Worm (Caenorhabditis elegans) whole organism, young adult: ENCODE data around the gene F35E12.6.

Source experiments
- F10E7.11 ChIP-seq: sonication (generic microtip); optimal IDR thresholded peaks from 2 replicates; lab custom pipeline; 2017; ENCODE audit warnings: mild to moderate bottlenecking, missing genetic modification characterization, moderate library complexity, missing compliant biosample characterization
- F22D6.2 ChIP-seq: sonication (generic microtip); optimal IDR thresholded peaks from 2 replicates; lab custom pipeline; 2016; ENCODE audit warnings: mild to moderate bottlenecking, missing genetic modification characterization, missing compliant biosample characterization
- F33H1.4 ChIP-seq: fragments of 200-800 bp; sonication (Bioruptor generic); IDR thresholded peaks from 2 replicates; pipeline ENCODE4 v1.3.6; 2022; ENCODE audit warnings: missing genetic modification reagents, missing genetic modification characterization, missing compliant biosample characterization
- F39B2.1 ChIP-seq: fragments of 200-800 bp; sonication (Bioruptor generic); IDR thresholded peaks from 2 replicates; pipeline ENCODE4 v1.3.6; 2022; ENCODE audit warnings: missing genetic modification reagents, missing genetic modification characterization, missing compliant biosample characterization
- Y53F4B.3 ChIP-seq: fragments of 200-800 bp; sonication (Bioruptor generic); IDR thresholded peaks from 2 replicates; pipeline ENCODE4 v1.3.6; 2022; ENCODE audit warnings: missing genetic modification reagents, missing genetic modification characterization, missing compliant biosample characterization
- Y53G8AR.9 ChIP-seq: fragments of 200-800 bp; sonication (Bioruptor generic); conservative IDR thresholded peaks from 2 replicates; pipeline ENCODE4 v1.3.6; 2022; ENCODE audit warnings: missing genetic modification reagents, missing genetic modification characterization, missing compliant biosample characterization
- Y79H2A.3 ChIP-seq: fragments of 200-800 bp; sonication (Bioruptor generic); conservative IDR thresholded peaks from 2 replicates; pipeline ENCODE4 v1.3.6; 2022; ENCODE audit warnings: missing genetic modification reagents, missing genetic modification characterization, missing compliant biosample characterization
- ZK185.1 ChIP-seq: sonication (generic microtip); optimal IDR thresholded peaks from 2 replicates; lab custom pipeline; 2016; ENCODE audit warnings: mild to moderate bottlenecking, missing genetic modification characterization, missing compliant biosample characterization; ENCODE audit not compliant: poor library complexity, severe bottlenecking
- athp-1 ChIP-seq: sonication (generic microtip); optimal IDR thresholded peaks from 2 replicates; lab custom pipeline; 2017; ENCODE audit warnings: mild to moderate bottlenecking, missing genetic modification characterization, missing compliant biosample characterization
- attf-3 ChIP-seq: fragments of 200-800 bp; sonication (Bioruptor generic); conservative IDR thresholded peaks from 2 replicates; pipeline ENCODE4 v1.3.6; 2022; ENCODE audit warnings: missing genetic modification reagents, missing genetic modification characterization, missing compliant biosample characterization
- attf-5 ChIP-seq: fragments of 200-800 bp; sonication (Bioruptor generic); optimal IDR thresholded peaks from 2 replicates; lab custom pipeline; 2018; ENCODE audit warnings: mild to moderate bottlenecking, missing genetic modification characterization, missing compliant biosample characterization
- attf-6 ChIP-seq: fragments of 200-800 bp; sonication (Bioruptor generic); IDR thresholded peaks from 2 replicates; pipeline ENCODE4 v1.3.6; 2022; ENCODE audit warnings: missing genetic modification reagents, missing genetic modification characterization, missing compliant biosample characterization
- cebp-1 ChIP-seq, 2 experiments: fragments of 200-800 bp in 1 of 2; sonication (Bioruptor generic) in 1 of 2; sonication (generic microtip) in 1 of 2; IDR thresholded peaks in 1 of 2; optimal IDR thresholded peaks in 1 of 2; 2 replicates each; pipeline versions ENCODE4 v1.3.6 to Lab custom; 2017 to 2022; ENCODE audit warnings: missing compliant biosample characterization in 2 of 2, missing genetic modification characterization in 2 of 2, mild to moderate bottlenecking in 1 of 2, missing genetic modification reagents in 1 of 2, moderate library complexity in 1 of 2
- ceh-27 ChIP-seq: fragments of 200-800 bp; sonication (Bioruptor generic); optimal IDR thresholded peaks from 2 replicates; lab custom pipeline; 2018; ENCODE audit warnings: mild to moderate bottlenecking, missing genetic modification characterization, moderate library complexity, missing compliant biosample characterization
- ceh-91 ChIP-seq: fragments of 200-800 bp; sonication (Bioruptor generic); IDR thresholded peaks from 2 replicates; pipeline ENCODE4 v1.3.6; 2022; ENCODE audit warnings: missing genetic modification reagents, missing genetic modification characterization, missing compliant biosample characterization
- chd-7 ChIP-seq: sonication (generic microtip); optimal IDR thresholded peaks from 2 replicates; lab custom pipeline; 2016; ENCODE audit warnings: mild to moderate bottlenecking, missing genetic modification characterization, moderate library complexity, missing compliant biosample characterization
- dox-1 ChIP-seq: fragments of 200-800 bp; sonication (Bioruptor generic); IDR thresholded peaks from 2 replicates; pipeline ENCODE4 v1.3.6; 2022; ENCODE audit warnings: missing genetic modification reagents, missing genetic modification characterization, missing compliant biosample characterization
- egrh-3 ChIP-seq: fragments of 200-800 bp; sonication (Bioruptor generic); IDR thresholded peaks from 2 replicates; pipeline ENCODE4 v1.3.6; 2022; ENCODE audit warnings: missing genetic modification reagents, missing genetic modification characterization, missing compliant biosample characterization
- hmg-20 ChIP-seq: fragments of 200-800 bp; sonication (Bioruptor generic); IDR thresholded peaks from 2 replicates; pipeline ENCODE4 v1.3.6; 2022; ENCODE audit warnings: missing genetic modification reagents, missing genetic modification characterization, missing compliant biosample characterization
- let-607 ChIP-seq, 2 experiments: fragments of 200-800 bp in 1 of 2; sonication (Bioruptor generic) in 1 of 2; sonication (generic microtip) in 1 of 2; optimal IDR thresholded peaks; 2 replicates each; lab custom pipeline; 2016 to 2018; ENCODE audit warnings: mild to moderate bottlenecking in 2 of 2, missing compliant biosample characterization in 2 of 2, missing genetic modification characterization in 2 of 2, moderate library complexity in 2 of 2, missing genotype in 1 of 2
- lin-40 ChIP-seq: sonication (generic microtip); optimal IDR thresholded peaks from 2 replicates; lab custom pipeline; 2016; ENCODE audit warnings: missing genetic modification characterization, mild to moderate bottlenecking, missing compliant biosample characterization, missing genotype, missing genetic modification reagents
- lsl-1 ChIP-seq: fragments of 200-800 bp; sonication (Bioruptor generic); optimal IDR thresholded peaks from 2 replicates; lab custom pipeline; 2018; ENCODE audit warnings: mild to moderate bottlenecking, missing genetic modification characterization, moderate library complexity, missing compliant biosample characterization
- madf-6 ChIP-seq: fragments of 200-800 bp; sonication (Bioruptor generic); IDR thresholded peaks from 2 replicates; pipeline ENCODE4 v1.3.6; 2022; ENCODE audit warnings: missing genetic modification reagents, missing genetic modification characterization, missing compliant biosample characterization
- nfya-1 ChIP-seq: sonication (generic microtip); optimal IDR thresholded peaks from 2 replicates; lab custom pipeline; 2017; ENCODE audit warnings: antibody characterized with exemption, missing compliant biosample characterization, missing genetic modification characterization, borderline replicate concordance; ENCODE audit not compliant: insufficient read depth
- nhr-80 ChIP-seq: sonication (generic microtip); optimal IDR thresholded peaks from 2 replicates; lab custom pipeline; 2016; ENCODE audit warnings: missing genetic modification characterization, missing compliant biosample characterization
- nhr-90 ChIP-seq: sonication (generic microtip); optimal IDR thresholded peaks from 2 replicates; lab custom pipeline; 2016; ENCODE audit warnings: missing genotype, mild to moderate bottlenecking, missing genetic modification characterization, missing compliant biosample characterization
- pbrm-1 ChIP-seq: fragments of 200-800 bp; sonication (Bioruptor generic); IDR thresholded peaks from 2 replicates; pipeline ENCODE4 v1.3.6; 2022; ENCODE audit warnings: missing genetic modification reagents, missing genetic modification characterization, missing compliant biosample characterization
- rcor-1 ChIP-seq: fragments of 200-800 bp; sonication (Bioruptor generic); IDR thresholded peaks from 2 replicates; pipeline ENCODE4 v1.3.6; 2022; ENCODE audit warnings: missing genetic modification reagents, missing genetic modification characterization, missing compliant biosample characterization
- rec-8 ChIP-seq, 2 experiments: sonication (generic microtip); optimal IDR thresholded peaks; 2 replicates each; lab custom pipeline; 2016; ENCODE audit warnings: mild to moderate bottlenecking in 2 of 2, missing genetic modification characterization in 2 of 2, missing genetic modification reagents in 2 of 2, missing genotype in 2 of 2, missing biosample characterization in 1 of 2, missing compliant biosample characterization in 1 of 2, moderate library complexity in 1 of 2
- rpc-1 ChIP-seq, 2 experiments: fragments of 150-350 bp in 1 of 2; sonication (generic microtip) in 1 of 2; optimal IDR thresholded peaks; 2 replicates each; lab custom pipeline; 2014 to 2018; ENCODE audit warnings: missing biosample characterization in 1 of 2, missing genetic modification characterization in 1 of 2, missing genetic modification reagents in 1 of 2, missing genotype in 1 of 2
- tbx-9 ChIP-seq: sonication (generic microtip); optimal IDR thresholded peaks from 2 replicates; lab custom pipeline; 2016; ENCODE audit warnings: borderline replicate concordance, missing genetic modification characterization, inconsistent platforms, missing compliant biosample characterization
- tlf-1 ChIP-seq: fragments of 200-800 bp; sonication (Bioruptor generic); optimal IDR thresholded peaks from 2 replicates; lab custom pipeline; 2018; ENCODE audit warnings: mild to moderate bottlenecking, missing genetic modification characterization, missing compliant biosample characterization
- ztf-22 ChIP-seq: fragments of 200-800 bp; sonication (Bioruptor generic); optimal IDR thresholded peaks from 2 replicates; lab custom pipeline; 2018; ENCODE audit warnings: mild to moderate bottlenecking, missing genetic modification characterization, moderate library complexity, missing compliant biosample characterization
- ztf-25 ChIP-seq: fragments of 200-800 bp; sonication (Bioruptor generic); IDR thresholded peaks from 2 replicates; pipeline ENCODE4 v1.3.6; 2022; ENCODE audit warnings: missing genetic modification reagents, missing genetic modification characterization, missing compliant biosample characterization
- ztf-6 ChIP-seq: fragments of 200-800 bp; sonication (Bioruptor generic); IDR thresholded peaks from 2 replicates; pipeline ENCODE4 v1.3.6; 2022; ENCODE audit warnings: missing genetic modification reagents, missing genetic modification characterization, missing compliant biosample characterization

F35E12.6 gene

ce11 chrV:13715223-13715686 lies 20.8 kb downstream of the F35E12.6 start, which contains the start of gene zipt-9 (continued):
- TF ChIP-seq ztf-22: no peak
- peak; percentile 60; the same call in 1 of the 2 replicates for TF ChIP-seq pbrm-1 (GFP tag; lab: Robert Waterston, UW)
- peak; percentile 64; the same call in 1 of the 2 replicates for TF ChIP-seq attf-3 (GFP tag; lab: Robert Waterston, UW)
- TF ChIP-seq athp-1 (tag; lab: Kevin White, UChicago): no peak
- 0 out of 2 replicates have a peak, but pooled peaks have one; percentile 51 for TF ChIP-seq ztf-25 (GFP tag; lab: Robert Waterston, UW)
- TF ChIP-seq let-607 (tag; optimal IDR thresholded peaks at IDR 0.05; lab: Kevin White, UChicago): peak in 1 of 2 experiments; percentile 44
- TF ChIP-seq F10E7.11 (tag; lab: Kevin White, UChicago): no peak
- peak; percentile 80 for TF ChIP-seq attf-5 (GFP tag; lab: Kevin White, UChicago)
- no peak for TF ChIP-seq cebp-1 (GFP tag; IDR thresholded peaks at IDR 0.05; lab: Robert Waterston, UW)
- TF ChIP-seq cebp-1 (tag; optimal IDR thresholded peaks at IDR 0.05; lab: Kevin White, UChicago): no peak
- no peak for TF ChIP-seq nfya-1 (tag; lab: Kevin White, UChicago)
- TF ChIP-seq F22D6.2 (tag; lab: Kevin White, UChicago): peak; percentile 23
- no peak for TF ChIP-seq lin-40 (tag; lab: Kevin White, UChicago)
- TF ChIP-seq Y53F4B.3 (GFP tag; lab: Robert Waterston, UW): no peak
- TF ChIP-seq F33H1.4: peak; percentile 15; the same call in 1 of the 2 replicates
- no peak for TF ChIP-seq hmg-20 (GFP tag; lab: Robert Waterston, UW)
- peak; percentile 80 for TF ChIP-seq ceh-27
- peak; percentile 84 for TF ChIP-seq ZK185.1 (tag; lab: Kevin White, UChicago)
- no peak for TF ChIP-seq tlf-1 (GFP tag; lab: Kevin White, UChicago)
- TF ChIP-seq Y79H2A.3: no peak
- no peak for TF ChIP-seq nhr-90 (tag; lab: Kevin White, UChicago)
- TF ChIP-seq tbx-9 (tag; lab: Kevin White, UChicago): no peak
- peak; percentile 49 for TF ChIP-seq nhr-80
- peak; percentile 54 for TF ChIP-seq ceh-91
- peak in 1 of 2 experiments; percentile 24 for TF ChIP-seq rec-8 (tag; optimal IDR thresholded peaks at IDR 0.05; lab: Kevin White, UChicago)
- peak; percentile 57 for TF ChIP-seq lsl-1 (GFP tag; lab: Kevin White, UChicago)
- no peak for TF ChIP-seq Y53G8AR.9 (GFP tag; lab: Robert Waterston, UW)
- TF ChIP-seq dox-1 (GFP tag; lab: Robert Waterston, UW): peak; percentile 80
- no peak for TF ChIP-seq egrh-3
- no peak for TF ChIP-seq ztf-6
- 0 out of 2 replicates have a peak, but pooled peaks have one; percentile 16 for TF ChIP-seq rcor-1 (GFP tag; lab: Robert Waterston, UW)
- TF ChIP-seq attf-6 (GFP tag; lab: Robert Waterston, UW): no peak
- TF ChIP-seq F39B2.1 (GFP tag; lab: Robert Waterston, UW): no peak

- no peak for TF ChIP-seq athp-1 (tag; lab: Kevin White, UChicago)
- no peak for TF ChIP-seq chd-7 (tag; lab: Kevin White, UChicago)
- TF ChIP-seq Y53G8AR.9 (GFP tag; lab: Robert Waterston, UW): no peak
- no peak for TF ChIP-seq cebp-1 (GFP tag; IDR thresholded peaks at IDR 0.05; lab: Robert Waterston, UW)
- TF ChIP-seq cebp-1 (tag; optimal IDR thresholded peaks at IDR 0.05; lab: Kevin White, UChicago): no peak
- no peak for TF ChIP-seq rpc-1 (optimal IDR thresholded peaks at IDR 0.05; lab: Kevin White, UChicago)
- no peak for TF ChIP-seq rpc-1 (tag; optimal IDR thresholded peaks at IDR 0.05; lab: Kevin White, UChicago)
- no peak for TF ChIP-seq ztf-25 (GFP tag; lab: Robert Waterston, UW)
- no peak for TF ChIP-seq madf-6 (GFP tag; lab: Robert Waterston, UW)
- TF ChIP-seq, all 124 proteins: peak for 0
Observed at ce11 chrV:13711060-13711459, 25.0 kb downstream of the F35E12.6 start, which contains the start of gene srx-96. Gene srx-96 (plus strand): TSS chrV:13711360.
